Fruit fly (Drosophila melanogaster): ENCODE results near the gene CG15385.

The CG15385 gene

DNA sequence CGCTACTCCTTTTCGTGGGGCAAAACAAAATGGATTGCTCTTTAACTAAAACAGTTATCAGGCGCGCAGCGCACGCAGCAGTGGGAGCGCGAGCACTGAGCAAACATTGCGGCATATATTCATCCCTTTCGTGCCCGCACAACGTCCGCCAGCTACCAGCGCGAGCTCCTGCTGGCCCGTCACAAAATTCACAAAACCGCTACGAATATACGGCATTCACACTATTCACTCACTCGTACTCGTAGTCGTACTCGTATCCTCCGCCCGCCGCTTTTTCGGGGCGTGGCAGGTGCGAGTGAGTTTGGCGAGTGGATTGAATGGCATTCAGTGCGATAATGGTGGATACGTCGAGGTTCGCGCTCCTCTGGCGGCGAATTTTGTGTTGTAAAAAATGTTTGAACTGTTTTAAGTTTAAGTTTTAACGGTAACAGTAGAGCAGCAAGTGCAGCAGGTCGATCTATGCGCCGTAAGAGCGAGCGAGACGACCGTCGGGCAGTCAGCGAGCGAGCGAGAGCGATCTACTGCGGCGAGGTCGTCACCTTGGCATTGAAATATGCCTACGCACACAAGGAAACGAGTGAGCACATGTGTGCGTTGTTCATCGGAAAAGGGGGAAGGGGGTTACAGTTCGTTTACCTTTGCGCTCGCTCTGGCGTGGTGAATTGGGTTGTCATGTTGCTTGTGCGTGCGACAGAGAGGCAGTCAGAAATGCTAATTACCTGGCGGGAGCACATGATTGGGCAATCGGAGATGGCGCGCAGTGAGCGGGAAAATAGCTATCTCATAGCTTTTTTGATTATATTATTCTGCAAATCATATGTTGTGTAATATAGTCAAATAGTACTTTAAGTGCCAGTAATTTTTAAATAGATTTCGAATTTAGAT lies 15.5 kb downstream of the CG15385 start (continued):
- TF ChIP-seq CG15269 (tag; optimal IDR thresholded peaks at IDR 0.05) (peak; percentile 64), ap (GFP tag; IDR thresholded peaks at IDR 0.05) (no peak), Hr51 (GFP tag; optimal IDR thresholded peaks at IDR 0.05) (peak in 1 of 2 experiments; percentile 59), Med (GFP tag) (peak; percentile 89), Sox102F (GFP tag; optimal IDR thresholded peaks at IDR 0.05) (peak; percentile 40), CG12104 (GFP tag; optimal IDR thresholded peaks at IDR 0.05) (no peak), CG12299 (tag; optimal IDR thresholded peaks at IDR 0.05) (peak; percentile 20), CG10321 (GFP tag; IDR thresholded peaks at IDR 0.05) (no peak), BEAF-32 (GFP tag; optimal IDR thresholded peaks at IDR 0.05) (no peak), zfh2 (GFP tag; optimal IDR thresholded peaks at IDR 0.05) (peak; percentile 18), wek (GFP tag; optimal IDR thresholded peaks at IDR 0.05) (peak; percentile 46), MESR4 (GFP tag; optimal IDR thresholded peaks at IDR 0.05) (no peak), run (tag; optimal IDR thresholded peaks at IDR 0.05) (no peak), tap (tag; optimal IDR thresholded peaks at IDR 0.05) (no peak), CG17612 (GFP tag; IDR thresholded peaks at IDR 0.05) (no peak), pnt (GFP tag; optimal IDR thresholded peaks at IDR 0.05) (no peak), Dfd (GFP tag; optimal IDR thresholded peaks at IDR 0.05) (no peak), CG18619 (GFP tag; optimal IDR thresholded peaks at IDR 0.05) (peak; percentile 60), bowl (GFP tag; IDR thresholded peaks at IDR 0.05) (no peak), slbo (GFP tag; IDR thresholded peaks at IDR 0.05) (no peak), Spps (tag; optimal IDR thresholded peaks at IDR 0.05) (peak; percentile 25), sisA (GFP tag; IDR thresholded peaks at IDR 0.05) (no peak), cwo (GFP tag; optimal IDR thresholded peaks at IDR 0.05) (peak; percentile 95), amos (GFP tag; IDR thresholded peaks at IDR 0.05; ENCODE audit: partially characterized antibody) (no peak), dysf (GFP tag; IDR thresholded peaks at IDR 0.05) (no peak), org-1 (GFP tag; optimal IDR thresholded peaks at IDR 0.05) (peak; percentile 5), Doc3 (GFP tag; IDR thresholded peaks at IDR 0.05; ENCODE audit: partially characterized antibody) (no peak), CG1233 (GFP tag; optimal IDR thresholded peaks at IDR 0.05) (peak; percentile 29), btn (GFP tag; optimal IDR thresholded peaks at IDR 0.05) (no peak), chinmo (GFP tag; IDR thresholded peaks at IDR 0.05; ENCODE audit: partially characterized antibody) (no peak), CG14710 (tag; optimal IDR thresholded peaks at IDR 0.05) (peak; percentile 38), hth (optimal IDR thresholded peaks at IDR 0.05) (no peak), CG33557 (GFP tag; optimal IDR thresholded peaks at IDR 0.05) (no peak), kah (GFP tag; optimal IDR thresholded peaks at IDR 0.05) (peak; percentile 69), dpn (GFP tag; optimal IDR thresholded peaks at IDR 0.05) (peak in 1 of 2 experiments; percentile 28), Asciz (GFP tag; optimal IDR thresholded peaks at IDR 0.05) (peak; percentile 11), maf-S (GFP tag; optimal IDR thresholded peaks at IDR 0.05) (no peak), CG10431 (GFP tag; optimal IDR thresholded peaks at IDR 0.05) (peak; percentile 57), fd64A (GFP tag; optimal IDR thresholded peaks at IDR 0.05) (peak; percentile 66), CG18764 (GFP tag; optimal IDR thresholded peaks at IDR 0.05) (peak; percentile 4), CG31388 (GFP tag; optimal IDR thresholded peaks at IDR 0.05) (no peak), tin (GFP tag; optimal IDR thresholded peaks at IDR 0.05) (peak; percentile 24), Six4 (GFP tag; optimal IDR thresholded peaks at IDR 0.05) (peak; percentile 2), esg (GFP tag; conservative IDR thresholded peaks at IDR 0.05) (no peak), abd-A (tag; optimal IDR thresholded peaks at IDR 0.05) (peak; percentile 98), Oli (tag; optimal IDR thresholded peaks at IDR 0.05) (peak; percentile 60), pan (optimal IDR thresholded peaks at IDR 0.05) (no peak), pan (GFP tag; optimal IDR thresholded peaks at IDR 0.05 in 1 of 2, IDR thresholded peaks at IDR 0.05 in 1 of 2) (no peak), jumu (GFP tag; optimal IDR thresholded peaks at IDR 0.05) (no peak)
